Fruit fly (Drosophila melanogaster) whole organism, wandering third instar larva: ENCODE measurements around the gene Uros1.

Experiments used
- Abd-B ChIP-seq: fragments of >200 bp; optimal IDR thresholded peaks from 2 replicates; lab custom pipeline; 2017; ENCODE audit warnings: missing biosample characterization, missing genetic modification characterization
- CG32264 ChIP-seq: fragments of 200-800 bp; sonication (Bioruptor generic); optimal IDR thresholded peaks from 2 replicates; lab custom pipeline; 2016; ENCODE audit warnings: missing biosample characterization, missing genetic modification characterization
- CG9705 ChIP-seq: fragments of 200-800 bp; sonication (Bioruptor generic); optimal IDR thresholded peaks from 2 replicates; lab custom pipeline; 2018; ENCODE audit warnings: missing biosample characterization, mild to moderate bottlenecking, missing genetic modification characterization
- CrebA ChIP-seq: fragments of 200-800 bp; sonication (Bioruptor generic); optimal IDR thresholded peaks from 2 replicates; lab custom pipeline; 2016; ENCODE audit warnings: missing biosample characterization, mild to moderate bottlenecking, missing genetic modification characterization, borderline replicate concordance
- Dfd ChIP-seq: fragments of >200 bp; optimal IDR thresholded peaks from 2 replicates; lab custom pipeline; 2017; ENCODE audit warnings: missing biosample characterization, missing genetic modification characterization
- Dif ChIP-seq: fragments of 200-275, 200-300 bp; sonication (Bioruptor generic); optimal IDR thresholded peaks from 2 replicates; lab custom pipeline; 2018; ENCODE audit warnings: missing biosample characterization, missing genetic modification characterization; ENCODE audit not compliant: partially characterized antibody
- GATAd ChIP-seq: sonication (Bioruptor generic); optimal IDR thresholded peaks from 2 replicates; lab custom pipeline; 2016; ENCODE audit warnings: missing biosample characterization, missing genetic modification characterization
- HLH106 ChIP-seq: fragments of 200-800 bp; optimal IDR thresholded peaks from 3 replicates; lab custom pipeline; 2019; ENCODE audit warnings: missing biosample characterization, mild to moderate bottlenecking, missing genetic modification characterization, moderate library complexity
- Hnf4 ChIP-seq: fragments of 200-800 bp; sonication (Bioruptor generic); optimal IDR thresholded peaks from 2 replicates; lab custom pipeline; 2016; ENCODE audit warnings: missing biosample characterization, mild to moderate bottlenecking, missing genetic modification characterization
- Hr78 ChIP-seq: fragments of >200 bp; optimal IDR thresholded peaks from 2 replicates; lab custom pipeline; 2017; ENCODE audit warnings: missing biosample characterization, missing genetic modification characterization
- Hr83 ChIP-seq: fragments of 200-300 bp; sonication (Bioruptor generic); optimal IDR thresholded peaks from 2 replicates; lab custom pipeline; 2016; ENCODE audit warnings: missing biosample characterization, mild to moderate bottlenecking, missing genetic modification characterization, moderate library complexity; ENCODE audit not compliant: poor library complexity, severe bottlenecking
- Jra ChIP-seq: sonication (Bioruptor generic); optimal IDR thresholded peaks from 2 replicates; lab custom pipeline; 2016; ENCODE audit warnings: missing biosample characterization, missing genetic modification characterization
- Mio ChIP-seq: sonication (Bioruptor generic); optimal IDR thresholded peaks from 2 replicates; lab custom pipeline; 2016; ENCODE audit warnings: missing biosample characterization, missing genetic modification characterization
- Myc ChIP-seq: fragments of >200 bp; optimal IDR thresholded peaks from 2 replicates; lab custom pipeline; 2017
- N ChIP-seq: fragments of >200 bp; optimal IDR thresholded peaks from 2 replicates; lab custom pipeline; 2018; ENCODE audit warnings: missing biosample characterization, missing external identifiers, missing genetic modification characterization
- OdsH ChIP-seq: fragments of 200-800 bp; sonication (Bioruptor generic); optimal IDR thresholded peaks from 2 replicates; lab custom pipeline; 2016; ENCODE audit warnings: missing biosample characterization, mild to moderate bottlenecking, missing genetic modification characterization
- Rel ChIP-seq, 2 experiments: fragments of 200-800 bp; sonication (Bioruptor generic) in 1 of 2; optimal IDR thresholded peaks; 2 replicates in 1 of 2; 3 replicates in 1 of 2; lab custom pipeline; 2016 to 2019; ENCODE audit warnings: mild to moderate bottlenecking in 2 of 2, missing biosample characterization in 2 of 2, missing genetic modification characterization in 2 of 2, moderate library complexity in 1 of 2
- Sp1 ChIP-seq: fragments of 200-800 bp; sonication (Bioruptor generic); optimal IDR thresholded peaks from 3 replicates; lab custom pipeline; 2019; ENCODE audit warnings: missing biosample characterization, mild to moderate bottlenecking, missing genetic modification characterization, moderate library complexity
- Vsx2 ChIP-seq: fragments of 200-300, 225-300 bp; sonication (Bioruptor generic); optimal IDR thresholded peaks from 2 replicates; lab custom pipeline; 2018; ENCODE audit warnings: missing biosample characterization, missing genetic modification characterization; ENCODE audit not compliant: partially characterized antibody
- br ChIP-seq: fragments of 200-800 bp; sonication (Bioruptor generic); optimal IDR thresholded peaks from 2 replicates; lab custom pipeline; 2016; ENCODE audit warnings: missing biosample characterization, missing genetic modification characterization
- brk ChIP-seq: fragments of 200-800 bp; sonication (Bioruptor generic); optimal IDR thresholded peaks from 2 replicates; lab custom pipeline; 2016; ENCODE audit warnings: missing biosample characterization, mild to moderate bottlenecking, missing genetic modification characterization
- dl ChIP-seq, 2 experiments: fragments of 175-275, 200-275 bp in 1 of 2; fragments of 200-275 bp in 1 of 2; sonication (Bioruptor generic); optimal IDR thresholded peaks; lab custom pipeline; 2018; ENCODE audit warnings: mild to moderate bottlenecking in 2 of 2, missing biosample characterization in 2 of 2, missing genetic modification characterization in 2 of 2, moderate library complexity in 2 of 2; ENCODE audit not compliant: partially characterized antibody in 2 of 2, insufficient read depth in 1 of 2
- dmrt93B ChIP-seq: fragments of 200-800 bp; sonication (Bioruptor generic); optimal IDR thresholded peaks from 2 replicates; lab custom pipeline; 2018; ENCODE audit warnings: missing biosample characterization, mild to moderate bottlenecking, missing genetic modification characterization
- dsf ChIP-seq: sonication (Bioruptor generic); optimal IDR thresholded peaks from 2 replicates; lab custom pipeline; 2016; ENCODE audit warnings: missing biosample characterization, missing genetic modification characterization, borderline replicate concordance
- ey ChIP-seq: fragments of 200-800 bp; sonication (Bioruptor generic); optimal IDR thresholded peaks from 2 replicates; lab custom pipeline; 2016; ENCODE audit warnings: missing biosample characterization, missing genetic modification characterization
- foxo ChIP-seq, 2 experiments: fragments of 200-800 bp; sonication (Bioruptor generic); optimal IDR thresholded peaks; 2 replicates in 1 of 2; 3 replicates in 1 of 2; lab custom pipeline; 2016 to 2017; ENCODE audit warnings: missing biosample characterization in 2 of 2, missing genetic modification characterization in 2 of 2
- fru ChIP-seq: fragments of 200-800 bp; sonication (Bioruptor generic); optimal IDR thresholded peaks from 3 replicates; lab custom pipeline; 2016; ENCODE audit warnings: missing biosample characterization, mild to moderate bottlenecking, missing genetic modification characterization
- h ChIP-seq: fragments of 200-800 bp; sonication (Bioruptor generic); optimal IDR thresholded peaks from 3 replicates; lab custom pipeline; 2016; ENCODE audit warnings: missing biosample characterization, mild to moderate bottlenecking, missing genetic modification characterization
- jim ChIP-seq: fragments of 175-275, 200-325 bp; sonication (Bioruptor generic); optimal IDR thresholded peaks from 2 replicates; lab custom pipeline; 2016; ENCODE audit warnings: missing biosample characterization, mild to moderate bottlenecking, missing genetic modification characterization
- lola ChIP-seq: fragments of >200 bp; optimal IDR thresholded peaks from 2 replicates; lab custom pipeline; 2017; ENCODE audit warnings: missing biosample characterization, missing genetic modification characterization
- pan ChIP-seq: fragments of >200 bp; optimal IDR thresholded peaks from 2 replicates; lab custom pipeline; 2017
- psq ChIP-seq: fragments of 200-800 bp; sonication (Bioruptor generic); optimal IDR thresholded peaks from 3 replicates; lab custom pipeline; 2017; ENCODE audit warnings: missing biosample characterization, mild to moderate bottlenecking, missing genetic modification characterization, moderate library complexity
- rgr ChIP-seq: fragments of 200-800 bp; sonication (Bioruptor generic); optimal IDR thresholded peaks from 3 replicates; lab custom pipeline; 2016; ENCODE audit warnings: missing biosample characterization, mild to moderate bottlenecking, missing genetic modification characterization
- sage ChIP-seq: fragments of 200-800 bp; sonication (Bioruptor generic); optimal IDR thresholded peaks from 2 replicates; lab custom pipeline; 2016; ENCODE audit warnings: missing biosample characterization, mild to moderate bottlenecking, missing genetic modification characterization
- sv ChIP-seq: fragments of 200-800 bp; sonication (Bioruptor generic); optimal IDR thresholded peaks from 3 replicates; lab custom pipeline; 2016; ENCODE audit warnings: missing biosample characterization, missing genetic modification characterization
- tai ChIP-seq: sonication (Bioruptor generic); optimal IDR thresholded peaks from 2 replicates; lab custom pipeline; 2016; ENCODE audit warnings: missing biosample characterization, missing genetic modification characterization
- usp ChIP-seq: fragments of >200 bp; optimal IDR thresholded peaks from 2 replicates; lab custom pipeline; 2017; ENCODE audit warnings: missing biosample characterization, missing genetic modification characterization
- woc ChIP-seq: sonication (Bioruptor generic); optimal IDR thresholded peaks from 2 replicates; lab custom pipeline; 2016; ENCODE audit warnings: missing biosample characterization, mild to moderate bottlenecking, missing genetic modification characterization

The Uros1 gene

dm6 chrX:8878967-8879554, 21.0 kb downstream of the Uros1 start (continued):
- TF ChIP-seq rgr (GFP tag; lab: Kevin White, UChicago) (peak; percentile 63), GATAd (GFP tag; lab: Kevin White, UChicago) (no peak), OdsH (GFP tag; lab: Kevin White, UChicago) (peak; percentile 10), dsf (GFP tag; lab: Kevin White, UChicago) (no peak), Abd-B (GFP tag; lab: Kevin White, UChicago) (no peak)

DNA sequence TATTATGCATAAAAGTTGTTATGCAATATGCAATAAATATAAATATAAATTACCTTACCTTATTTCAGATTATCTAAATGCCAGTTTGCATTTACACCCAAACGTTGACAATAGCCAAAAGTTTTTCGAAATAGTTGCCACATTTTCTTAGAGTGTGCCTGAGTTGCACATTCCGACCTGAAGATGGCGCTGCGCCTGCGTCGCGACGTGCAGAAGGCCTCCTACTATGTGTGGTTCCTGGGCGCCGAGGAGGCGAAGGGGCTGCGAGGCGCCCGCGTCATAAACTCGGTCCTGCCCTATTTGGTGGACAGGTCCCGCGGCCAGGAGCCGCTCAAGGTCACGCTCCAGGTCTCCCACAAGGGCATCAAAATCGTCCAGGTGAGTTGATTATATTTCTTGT, 32.6 kb downstream of the Uros1 start:
- TF ChIP-seq woc (no peak), rgr (GFP tag; lab: Kevin White, UChicago) (no peak), Hr78 (GFP tag; lab: Kevin White, UChicago) (no peak), Hnf4 (GFP tag; lab: Kevin White, UChicago) (no peak), dmrt93B (no peak), Abd-B (GFP tag; lab: Kevin White, UChicago) (no peak), lola (GFP tag; lab: Kevin White, UChicago) (no peak), psq (no peak), br (GFP tag; lab: Kevin White, UChicago) (no peak), GATAd (GFP tag; lab: Kevin White, UChicago) (no peak), HLH106 (tag; lab: Kevin White, UChicago) (no peak), ey (GFP tag; lab: Kevin White, UChicago) (no peak), Vsx2 (GFP tag; lab: Kevin White, UChicago) (no peak), dsf (GFP tag; lab: Kevin White, UChicago) (no peak), CrebA (GFP tag; lab: Kevin White, UChicago) (no peak), sage (GFP tag; lab: Kevin White, UChicago) (no peak), Dif (GFP tag; lab: Kevin White, UChicago) (no peak)

- TF ChIP-seq Dif (GFP tag; lab: Kevin White, UChicago), result no peak
- TF ChIP-seq dsf (GFP tag; lab: Kevin White, UChicago), result no peak
- no peak for TF ChIP-seq N (GFP tag; lab: Kevin White, UChicago)
- no peak for TF ChIP-seq Hr78 (GFP tag; lab: Kevin White, UChicago)
- TF ChIP-seq dmrt93B, result peak; percentile 23
- peak; percentile 49 for TF ChIP-seq h (GFP tag; lab: Kevin White, UChicago)
- TF ChIP-seq pan (lab: Kevin White, UChicago), result no peak
- peak; percentile 39 for TF ChIP-seq fru (GFP tag; lab: Kevin White, UChicago)
- no peak for TF ChIP-seq Jra (GFP tag; lab: Kevin White, UChicago)
- peak; percentile 23 for TF ChIP-seq ey (GFP tag; lab: Kevin White, UChicago)
- no peak for TF ChIP-seq CG9705
- TF ChIP-seq tai, result no peak
- TF ChIP-seq usp (GFP tag; lab: Kevin White, UChicago), result no peak
- peak; percentile 60 for TF ChIP-seq rgr (GFP tag; lab: Kevin White, UChicago)
- no peak for TF ChIP-seq brk (GFP tag; lab: Kevin White, UChicago)
- no peak for TF ChIP-seq GATAd (GFP tag; lab: Kevin White, UChicago)
- peak; percentile 73 for TF ChIP-seq Sp1 (GFP tag; lab: Kevin White, UChicago)
- TF ChIP-seq Hnf4 (GFP tag; lab: Kevin White, UChicago), result no peak
- no peak for TF ChIP-seq Hr83 (GFP tag; lab: Kevin White, UChicago)
- peak; percentile 50 for TF ChIP-seq psq
- no peak for TF ChIP-seq Dfd
- TF ChIP-seq Abd-B (GFP tag; lab: Kevin White, UChicago), result no peak
- TF ChIP-seq dl (GFP tag; optimal IDR thresholded peaks at IDR 0.05; lab: Kevin White, UChicago; ENCODE audit: insufficient read depth in 1 of 2, partially characterized antibody in 2 of 2), result no peak
- TF ChIP-seq sv, result no peak
- TF ChIP-seq OdsH (GFP tag; lab: Kevin White, UChicago), result peak; percentile 26
- no peak for TF ChIP-seq sage (GFP tag; lab: Kevin White, UChicago)
- no peak for TF ChIP-seq CG32264
- no peak for TF ChIP-seq lola (GFP tag; lab: Kevin White, UChicago)
- TF ChIP-seq CrebA (GFP tag; lab: Kevin White, UChicago), result no peak
- peak in 1 of 2 experiments; percentile 65 for TF ChIP-seq foxo (GFP tag; optimal IDR thresholded peaks at IDR 0.05; lab: Kevin White, UChicago)
- peak; percentile 4 for TF ChIP-seq br (GFP tag; lab: Kevin White, UChicago)
- no peak for TF ChIP-seq Mio
- no peak for TF ChIP-seq Myc (lab: Kevin White, UChicago)
- TF ChIP-seq Vsx2 (GFP tag; lab: Kevin White, UChicago), result no peak
- TF ChIP-seq HLH106 (tag; lab: Kevin White, UChicago), result peak; percentile 66
- TF ChIP-seq woc, result no peak
- TF ChIP-seq jim (GFP tag; lab: Kevin White, UChicago), result no peak
- TF ChIP-seq Rel (GFP tag; optimal IDR thresholded peaks at IDR 0.05; lab: Kevin White, UChicago), result no peak
- TF ChIP-seq Rel (tag; optimal IDR thresholded peaks at IDR 0.05; lab: Kevin White, UChicago), result no peak
- TF ChIP-seq, all 38 proteins: peak for 11
These were observed 33.8 kb downstream of the Uros1 start for dm6 chrX:8866256-8866655.
